Worm (Caenorhabditis elegans) whole organism, L4 larva: ENCODE measurements around the gene gln-5.

Experiments used
- F26F4.8 ChIP-seq: fragments of 200-800 bp; sonication (Bioruptor generic); conservative IDR thresholded peaks from 2 replicates; pipeline ENCODE4 v1.3.6; 2022; ENCODE audit warnings: missing genetic modification characterization, missing compliant biosample characterization
- R02D3.7 ChIP-seq: fragments of 150-350 bp; sonication (generic microtip); optimal IDR thresholded peaks from 3 replicates; lab custom pipeline; 2014; ENCODE audit warnings: missing biosample characterization, missing genetic modification characterization
- T20F7.1 ChIP-seq: fragments of 200-800 bp; sonication (Bioruptor generic); optimal IDR thresholded peaks from 2 replicates; lab custom pipeline; 2018; ENCODE audit warnings: mild to moderate bottlenecking, missing genetic modification characterization, missing compliant biosample characterization
- T26A8.4 ChIP-seq: fragments of 200-800 bp; sonication (Bioruptor generic); IDR thresholded peaks from 2 replicates; pipeline ENCODE4 v1.3.6; 2022; ENCODE audit warnings: missing genetic modification characterization, missing compliant biosample characterization
- Y105C5A.15 ChIP-seq: fragments of 200-800 bp; sonication (Bioruptor generic); IDR thresholded peaks from 2 replicates; pipeline ENCODE4 v1.3.6; 2022; ENCODE audit warnings: missing genetic modification characterization, missing compliant biosample characterization
- Y75B8A.6 ChIP-seq: fragments of 200-800 bp; sonication (Bioruptor generic); IDR thresholded peaks from 2 replicates; pipeline ENCODE4 v1.3.6; 2022; ENCODE audit warnings: missing genetic modification reagents, missing genetic modification characterization, missing compliant biosample characterization
- aha-1 ChIP-seq: fragments of 150-350 bp; peaks from one replicate; lab custom pipeline; 2014; ENCODE audit warnings: missing biosample characterization, missing genetic modification characterization
- arid-1 ChIP-seq: fragments of 200-800 bp; sonication (Bioruptor generic); conservative IDR thresholded peaks from 2 replicates; pipeline ENCODE4 v1.3.6; 2022; ENCODE audit warnings: missing genetic modification reagents, missing genetic modification characterization, missing compliant biosample characterization
- ceh-20 ChIP-seq: fragments of 200-800 bp; sonication (Bioruptor generic); IDR thresholded peaks from 2 replicates; pipeline ENCODE4 v1.3.6; 2022; ENCODE audit warnings: missing genetic modification reagents, missing genetic modification characterization, missing compliant biosample characterization
- ceh-28 ChIP-seq: fragments of 150-350 bp; optimal IDR thresholded peaks from 2 replicates; lab custom pipeline; 2014; ENCODE audit warnings: missing biosample characterization, missing genetic modification reagents, missing genetic modification characterization
- ceh-44 ChIP-seq: fragments of 200-800 bp; sonication (Bioruptor generic); IDR thresholded peaks from 2 replicates; pipeline ENCODE4 v1.3.6; 2022; ENCODE audit warnings: missing genetic modification reagents, missing genetic modification characterization, missing compliant biosample characterization
- ctbp-1 ChIP-seq: fragments of 200-800 bp; sonication (Bioruptor generic); IDR thresholded peaks from 2 replicates; pipeline ENCODE4 v1.3.6; 2022; ENCODE audit warnings: missing genetic modification reagents, missing genetic modification characterization, missing compliant biosample characterization
- daf-12 ChIP-seq: fragments of 150-350 bp; optimal IDR thresholded peaks from 2 replicates; lab custom pipeline; 2014; ENCODE audit warnings: missing biosample characterization, missing genetic modification reagents, missing genetic modification characterization
- daf-19 ChIP-seq: fragments of 200-800 bp; sonication (Bioruptor generic); conservative IDR thresholded peaks from 2 replicates; pipeline ENCODE4 v1.3.6; 2022; ENCODE audit warnings: missing genetic modification characterization, missing compliant biosample characterization
- dmd-9 ChIP-seq: fragments of 200-800 bp; sonication (Bioruptor generic); IDR thresholded peaks from 2 replicates; pipeline ENCODE4 v1.3.6; 2022; ENCODE audit warnings: missing genetic modification reagents, missing genetic modification characterization, missing compliant biosample characterization
- dpl-1 ChIP-seq: fragments of 150-350 bp; optimal IDR thresholded peaks from 2 replicates; lab custom pipeline; 2014; ENCODE audit warnings: missing biosample characterization, missing genetic modification reagents, missing genetic modification characterization
- egl-27 ChIP-seq: sonication (generic microtip); optimal IDR thresholded peaks from 3 replicates; lab custom pipeline; 2017; ENCODE audit warnings: missing biosample characterization, missing genetic modification reagents, missing genetic modification characterization
- fkh-10 ChIP-seq: fragments of 150-350 bp; optimal IDR thresholded peaks from 2 replicates; lab custom pipeline; 2014; ENCODE audit warnings: missing biosample characterization, missing genetic modification reagents, missing genetic modification characterization
- hlh-30 ChIP-seq: sonication (generic microtip); optimal IDR thresholded peaks from 2 replicates; lab custom pipeline; 2017; ENCODE audit warnings: antibody characterized with exemption, mild to moderate bottlenecking, missing genetic modification characterization, missing compliant biosample characterization; ENCODE audit not compliant: insufficient read depth
- lin-13 ChIP-seq: fragments of 150-350 bp; optimal IDR thresholded peaks from 2 replicates; lab custom pipeline; 2014; ENCODE audit warnings: missing biosample characterization, missing genetic modification reagents, missing genetic modification characterization
- lin-29 ChIP-seq: fragments of 200-800 bp; sonication (Bioruptor generic); IDR thresholded peaks from 2 replicates; pipeline ENCODE4 v1.3.6; 2022; ENCODE audit warnings: missing genetic modification reagents, missing genetic modification characterization, missing compliant biosample characterization
- lsy-2 ChIP-seq, 2 experiments: fragments of 150-350 bp in 1 of 2; sonication (generic microtip) in 1 of 2; optimal IDR thresholded peaks; 2 replicates each; lab custom pipeline; 2014 to 2017; ENCODE audit warnings: missing biosample characterization in 2 of 2, missing genetic modification characterization in 2 of 2
- madf-5 ChIP-seq, 2 experiments: fragments of 200-800 bp; sonication (Bioruptor generic); IDR thresholded peaks; 2 replicates each; pipeline ENCODE4 v1.3.6; 2022; ENCODE audit warnings: missing compliant biosample characterization in 2 of 2, missing genetic modification characterization in 2 of 2
- mxl-2 ChIP-seq: fragments of 200-800 bp; sonication (Bioruptor generic); conservative IDR thresholded peaks from 2 replicates; pipeline ENCODE4 v1.3.6; 2022; ENCODE audit warnings: missing genetic modification reagents, missing genetic modification characterization, missing compliant biosample characterization
- mxl-3 ChIP-seq: fragments of 200-800 bp; sonication (Bioruptor generic); optimal IDR thresholded peaks from 2 replicates; lab custom pipeline; 2018; ENCODE audit warnings: mild to moderate bottlenecking, missing genetic modification characterization, missing compliant biosample characterization
- nhr-10 ChIP-seq: fragments of 150-350 bp; optimal IDR thresholded peaks from 2 replicates; lab custom pipeline; 2014; ENCODE audit warnings: missing biosample characterization, missing genetic modification characterization
- nhr-25 ChIP-seq: sonication (generic microtip); optimal IDR thresholded peaks from 2 replicates; lab custom pipeline; 2017; ENCODE audit warnings: missing genetic modification characterization, mild to moderate bottlenecking, missing compliant biosample characterization, antibody characterized with exemption, moderate library complexity, borderline replicate concordance; ENCODE audit not compliant: insufficient read depth
- nhr-28 ChIP-seq: fragments of 150-350 bp; optimal IDR thresholded peaks from 2 replicates; lab custom pipeline; 2014; ENCODE audit warnings: missing biosample characterization, missing genetic modification characterization
- nhr-41 ChIP-seq: fragments of 200-800 bp; sonication (Bioruptor generic); IDR thresholded peaks from 2 replicates; pipeline ENCODE4 v1.3.6; 2022; ENCODE audit warnings: missing genetic modification reagents, missing genetic modification characterization, missing compliant biosample characterization
- nhr-42 ChIP-seq: fragments of 200-800 bp; sonication (Bioruptor generic); IDR thresholded peaks from 2 replicates; pipeline ENCODE4 v1.3.6; 2022; ENCODE audit warnings: missing genetic modification characterization, missing compliant biosample characterization
- nhr-48 ChIP-seq: sonication (generic microtip); optimal IDR thresholded peaks from 2 replicates; lab custom pipeline; 2016; ENCODE audit warnings: mild to moderate bottlenecking, missing genetic modification characterization, missing compliant biosample characterization
- nhr-6 ChIP-seq: fragments of 150-350 bp; optimal IDR thresholded peaks from 2 replicates; lab custom pipeline; 2014; ENCODE audit warnings: missing biosample characterization, missing genetic modification characterization
- pqm-1 ChIP-seq: sonication (generic microtip); optimal IDR thresholded peaks from 2 replicates; lab custom pipeline; 2017; ENCODE audit warnings: missing biosample characterization, missing genetic modification characterization
- saeg-2 ChIP-seq: fragments of 200-800 bp; sonication (Bioruptor generic); IDR thresholded peaks from 2 replicates; pipeline ENCODE4 v1.3.6; 2022; ENCODE audit warnings: missing genetic modification reagents, missing genetic modification characterization, missing compliant biosample characterization
- set-16 ChIP-seq: fragments of 200-800 bp; sonication (Bioruptor generic); IDR thresholded peaks from 2 replicates; pipeline ENCODE4 v1.3.6; 2022; ENCODE audit warnings: missing genetic modification reagents, missing genetic modification characterization, missing compliant biosample characterization
- spr-1 ChIP-seq: sonication (generic microtip); optimal IDR thresholded peaks from 2 replicates; lab custom pipeline; 2016; ENCODE audit warnings: mild to moderate bottlenecking, missing genetic modification characterization, missing compliant biosample characterization
- spr-3 ChIP-seq: fragments of 200-800 bp; sonication (Bioruptor generic); optimal IDR thresholded peaks from 2 replicates; lab custom pipeline; 2018; ENCODE audit warnings: mild to moderate bottlenecking, missing genetic modification characterization, missing compliant biosample characterization
- tag-97 ChIP-seq: fragments of 200-800 bp; sonication (Bioruptor generic); IDR thresholded peaks from 2 replicates; pipeline ENCODE4 v1.3.6; 2022; ENCODE audit warnings: missing genetic modification characterization, missing compliant biosample characterization
- tra-1 ChIP-seq: fragments of 200-800 bp; sonication (Bioruptor generic); IDR thresholded peaks from 2 replicates; pipeline ENCODE4 v1.3.6; 2022; ENCODE audit warnings: missing genetic modification reagents, missing genetic modification characterization, missing compliant biosample characterization
- unc-62 ChIP-seq, 3 experiments: fragments of 150-350 bp in 1 of 3; sonication (generic microtip); optimal IDR thresholded peaks in 2 of 3; peaks in 1 of 3; 1 replicate in 1 of 3; 2 replicates in 2 of 3; lab custom pipeline; 2014 to 2017; ENCODE audit warnings: missing biosample characterization in 3 of 3, missing genetic modification characterization in 3 of 3, missing genetic modification reagents in 3 of 3, missing genotype in 1 of 3
- zfp-3 ChIP-seq: fragments of 200-800 bp; sonication (Bioruptor generic); conservative IDR thresholded peaks from 2 replicates; pipeline ENCODE4 v1.3.6; 2022; ENCODE audit warnings: missing genetic modification reagents, missing genetic modification characterization, missing compliant biosample characterization
- zip-11 ChIP-seq: fragments of 200-800 bp; sonication (Bioruptor generic); IDR thresholded peaks from 2 replicates; pipeline ENCODE4 v1.3.6; 2022; ENCODE audit warnings: missing genetic modification characterization, missing compliant biosample characterization
- zip-2 ChIP-seq: fragments of 150-350 bp; optimal IDR thresholded peaks from 2 replicates; lab custom pipeline; 2014; ENCODE audit warnings: missing biosample characterization, missing genetic modification characterization
- ztf-11 ChIP-seq: fragments of 150-350 bp; optimal IDR thresholded peaks from 2 replicates; lab custom pipeline; 2014; ENCODE audit warnings: missing biosample characterization, missing genetic modification characterization
- ztf-7 ChIP-seq: fragments of 150-350 bp; optimal IDR thresholded peaks from 2 replicates; lab custom pipeline; 2014; ENCODE audit warnings: missing biosample characterization, missing genetic modification characterization

gln-5 gene

DNA sequence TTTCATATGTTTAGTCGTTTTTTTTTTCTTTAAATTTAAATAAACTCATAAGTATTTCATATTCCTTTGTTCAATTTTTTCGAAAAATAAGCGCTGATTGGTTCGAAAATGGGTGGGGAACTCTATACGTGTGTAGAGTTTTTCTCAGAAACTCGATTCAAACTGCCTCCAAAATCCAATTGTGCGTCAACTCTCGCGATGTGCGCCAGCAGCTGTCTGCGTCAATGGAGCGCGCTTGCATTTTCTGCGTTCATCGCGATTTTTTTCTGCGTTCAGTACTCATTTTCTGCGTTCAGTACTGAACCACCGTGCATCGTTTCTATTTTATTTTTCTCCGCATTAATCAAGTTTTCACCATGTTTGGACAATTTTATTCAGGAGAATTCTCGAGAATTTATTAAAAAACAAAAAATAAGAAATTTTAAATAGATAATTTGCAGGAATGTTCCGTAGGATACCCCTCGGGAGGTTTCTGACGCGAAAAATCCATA, 23.7 kb downstream of the gln-5 start, which contains the start of gene eelo-2 (continued):
- TF ChIP-seq zfp-3 (peak; percentile 97), nhr-42 (GFP tag; lab: Robert Waterston, UW) (peak; percentile 96), zip-2 (tag; lab: Kevin White, UChicago) (peak; percentile 73), F26F4.8 (GFP tag; lab: Robert Waterston, UW) (no peak), nhr-48 (tag; lab: Kevin White, UChicago) (peak; percentile 97), tag-97 (GFP tag; lab: Robert Waterston, UW) (no peak), dmd-9 (GFP tag; lab: Robert Waterston, UW) (peak; percentile 96)

- TF ChIP-seq egl-27 (no peak), unc-62 (GFP tag; optimal IDR thresholded peaks at IDR 0.05 in 1 of 2; lab: Kevin White, UChicago) (peak in 1 of 2 experiments; percentile 95), unc-62 (tag; optimal IDR thresholded peaks at IDR 0.05; lab: Kevin White, UChicago) (no peak), T26A8.4 (GFP tag; lab: Robert Waterston, UW) (no peak), zfp-3 (no peak)
Observed at ce11 chrIV:17248538-17248937, 24.9 kb downstream of the gln-5 start.

DNA sequence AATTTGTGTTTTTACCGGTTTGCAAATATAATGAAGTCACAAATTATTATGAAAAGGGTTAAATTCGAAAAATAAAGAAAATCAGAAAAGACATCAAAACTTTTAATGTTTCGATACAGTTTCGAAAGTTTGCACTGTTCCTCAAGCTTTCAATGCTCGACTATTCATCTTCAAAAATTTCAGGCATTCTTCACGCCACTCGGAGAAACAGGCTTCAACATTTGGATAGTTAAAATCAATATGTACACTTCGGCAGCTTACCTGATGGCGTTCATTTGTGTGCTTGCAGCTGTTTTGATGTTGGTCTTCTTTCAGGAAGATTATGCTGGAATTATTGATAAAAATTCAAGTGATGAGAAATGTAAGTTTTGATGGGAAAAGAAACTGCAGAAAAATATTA, 26.3 kb downstream of the gln-5 start:
- no peak for TF ChIP-seq lsy-2 (tag; optimal IDR thresholded peaks at IDR 0.05; lab: Kevin White, UChicago)
- peak in 1 of 2 experiments; percentile 46 for TF ChIP-seq unc-62 (GFP tag; optimal IDR thresholded peaks at IDR 0.05 in 1 of 2; lab: Kevin White, UChicago)
- no peak for TF ChIP-seq unc-62 (tag; optimal IDR thresholded peaks at IDR 0.05; lab: Kevin White, UChicago)
- TF ChIP-seq aha-1 (tag; lab: Kevin White, UChicago): peak; percentile 95
- TF ChIP-seq, all 104 proteins: peak for 2

- TF ChIP-seq ctbp-1 (GFP tag; lab: Robert Waterston, UW): no peak
- no peak for TF ChIP-seq lin-13 (GFP tag; lab: Kevin White, UChicago)
- TF ChIP-seq arid-1 (GFP tag; lab: Robert Waterston, UW): peak; percentile 56; the same call in 1 of the 2 replicates
- peak; percentile 74 for TF ChIP-seq hlh-30 (tag; lab: Kevin White, UChicago)
- TF ChIP-seq ceh-20 (GFP tag; lab: Robert Waterston, UW): no peak
- no peak for TF ChIP-seq spr-3 (GFP tag; lab: Kevin White, UChicago)
- TF ChIP-seq mxl-3 (GFP tag; lab: Kevin White, UChicago): peak; percentile 60
- TF ChIP-seq daf-19 (GFP tag; lab: Robert Waterston, UW): no peak
- no peak for TF ChIP-seq set-16 (GFP tag; lab: Robert Waterston, UW)
- peak; percentile 84 for TF ChIP-seq nhr-41 (GFP tag; lab: Robert Waterston, UW)
- TF ChIP-seq fkh-10 (GFP tag; lab: Kevin White, UChicago): no peak
- peak; percentile 87 for TF ChIP-seq tra-1 (GFP tag; lab: Robert Waterston, UW)
- no peak for TF ChIP-seq ztf-7 (tag; lab: Kevin White, UChicago)
- TF ChIP-seq nhr-28 (tag; lab: Kevin White, UChicago): peak; percentile 89
- no peak for TF ChIP-seq ceh-44 (GFP tag; lab: Robert Waterston, UW)
- no peak for TF ChIP-seq nhr-10 (tag; lab: Kevin White, UChicago)
- TF ChIP-seq pqm-1 (tag; lab: Kevin White, UChicago): peak; percentile 100
- TF ChIP-seq dpl-1: no peak
- no peak for TF ChIP-seq Y105C5A.15 (GFP tag; lab: Robert Waterston, UW)
- TF ChIP-seq R02D3.7 (tag; lab: Kevin White, UChicago): no peak
- TF ChIP-seq zip-11 (GFP tag; lab: Robert Waterston, UW): no peak
- TF ChIP-seq F26F4.8 (GFP tag; lab: Robert Waterston, UW): no peak
- no peak for TF ChIP-seq spr-1
- TF ChIP-seq nhr-25 (tag; lab: Kevin White, UChicago): no peak
- TF ChIP-seq Y75B8A.6: no peak
- TF ChIP-seq unc-62 (GFP tag; optimal IDR thresholded peaks at IDR 0.05 in 1 of 2; lab: Kevin White, UChicago): peak in 1 of 2 experiments; percentile 63
- TF ChIP-seq unc-62 (tag; optimal IDR thresholded peaks at IDR 0.05; lab: Kevin White, UChicago): no peak
- no peak for TF ChIP-seq daf-12 (tag; lab: Kevin White, UChicago)
- no peak for TF ChIP-seq nhr-6 (tag; lab: Kevin White, UChicago)
- 0 out of 2 replicates have a peak, but pooled peaks have one; percentile 35 for TF ChIP-seq saeg-2 (GFP tag; lab: Robert Waterston, UW)
- TF ChIP-seq madf-5 (GFP tag; IDR thresholded peaks at IDR 0.05; lab: Robert Waterston, UW): no peak
- TF ChIP-seq mxl-2 (GFP tag; lab: Robert Waterston, UW): no peak
- no peak for TF ChIP-seq ceh-28 (tag; lab: Kevin White, UChicago)
- TF ChIP-seq T20F7.1: no peak
- no peak for TF ChIP-seq ztf-11 (tag; lab: Kevin White, UChicago)
- no peak for TF ChIP-seq lin-29 (GFP tag; lab: Robert Waterston, UW)
Observed at ce11 chrIV:17245200-17245599, 28.3 kb downstream of the gln-5 start, which contains the start of gene ZK550.2. Gene ZK550.2 (plus strand): TSS chrIV:17245584.
